Fruit fly (Drosophila melanogaster) whole organism, wandering third instar larva: Measurements from ENCODE around the gene CG7789.

ENCODE experiments used
- Abd-B ChIP-seq: fragments of >200 bp; optimal IDR thresholded peaks from 2 replicates; lab custom pipeline; 2017; ENCODE audit warnings: missing biosample characterization, missing genetic modification characterization
- CrebA ChIP-seq: fragments of 200-800 bp; sonication (Bioruptor generic); optimal IDR thresholded peaks from 2 replicates; lab custom pipeline; 2016; ENCODE audit warnings: missing biosample characterization, mild to moderate bottlenecking, missing genetic modification characterization, borderline replicate concordance
- Dfd ChIP-seq: fragments of >200 bp; optimal IDR thresholded peaks from 2 replicates; lab custom pipeline; 2017; ENCODE audit warnings: missing biosample characterization, missing genetic modification characterization
- Hr78 ChIP-seq: fragments of >200 bp; optimal IDR thresholded peaks from 2 replicates; lab custom pipeline; 2017; ENCODE audit warnings: missing biosample characterization, missing genetic modification characterization
- Myc ChIP-seq: fragments of >200 bp; optimal IDR thresholded peaks from 2 replicates; lab custom pipeline; 2017
- OdsH ChIP-seq: fragments of 200-800 bp; sonication (Bioruptor generic); optimal IDR thresholded peaks from 2 replicates; lab custom pipeline; 2016; ENCODE audit warnings: missing biosample characterization, mild to moderate bottlenecking, missing genetic modification characterization
- Rel ChIP-seq, 2 experiments: fragments of 200-800 bp; sonication (Bioruptor generic) in 1 of 2; optimal IDR thresholded peaks; 2 replicates in 1 of 2; 3 replicates in 1 of 2; lab custom pipeline; 2016 to 2019; ENCODE audit warnings: mild to moderate bottlenecking in 2 of 2, missing biosample characterization in 2 of 2, missing genetic modification characterization in 2 of 2, moderate library complexity in 1 of 2
- Vsx2 ChIP-seq: fragments of 200-300, 225-300 bp; sonication (Bioruptor generic); optimal IDR thresholded peaks from 2 replicates; lab custom pipeline; 2018; ENCODE audit warnings: missing biosample characterization, missing genetic modification characterization; ENCODE audit not compliant: partially characterized antibody
- pan ChIP-seq: fragments of >200 bp; optimal IDR thresholded peaks from 2 replicates; lab custom pipeline; 2017
- rgr ChIP-seq: fragments of 200-800 bp; sonication (Bioruptor generic); optimal IDR thresholded peaks from 3 replicates; lab custom pipeline; 2016; ENCODE audit warnings: missing biosample characterization, mild to moderate bottlenecking, missing genetic modification characterization
- sv ChIP-seq: fragments of 200-800 bp; sonication (Bioruptor generic); optimal IDR thresholded peaks from 3 replicates; lab custom pipeline; 2016; ENCODE audit warnings: missing biosample characterization, missing genetic modification characterization
- tai ChIP-seq: sonication (Bioruptor generic); optimal IDR thresholded peaks from 2 replicates; lab custom pipeline; 2016; ENCODE audit warnings: missing biosample characterization, missing genetic modification characterization
- usp ChIP-seq: fragments of >200 bp; optimal IDR thresholded peaks from 2 replicates; lab custom pipeline; 2017; ENCODE audit warnings: missing biosample characterization, missing genetic modification characterization

DNA sequence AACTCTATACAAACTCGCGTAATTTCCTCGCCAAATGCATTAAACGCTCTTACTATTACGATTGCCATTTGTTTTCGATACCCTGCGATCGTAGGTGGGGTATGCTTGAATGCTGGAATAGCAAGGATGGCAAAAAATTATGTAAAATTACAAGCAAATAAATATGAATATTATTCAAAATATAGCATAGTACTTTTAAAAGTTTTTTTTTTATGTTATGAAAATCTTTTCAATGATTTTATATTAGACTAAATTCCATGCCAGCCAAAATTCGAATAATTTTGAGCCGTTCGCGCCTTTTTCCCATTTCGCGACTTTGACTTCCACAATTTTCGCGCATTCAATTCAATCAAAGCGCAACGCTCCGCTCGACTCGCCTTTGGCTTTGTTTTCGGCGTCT is 46.8 kb upstream of the CG7789 start:
- TF ChIP-seq Myc (lab: Kevin White, UChicago) = no peak
- no peak for TF ChIP-seq Vsx2 (GFP tag; lab: Kevin White, UChicago)
- no peak for TF ChIP-seq usp (GFP tag; lab: Kevin White, UChicago)
- TF ChIP-seq Rel (GFP tag; optimal IDR thresholded peaks at IDR 0.05; lab: Kevin White, UChicago) = no peak
- no peak for TF ChIP-seq Rel (tag; optimal IDR thresholded peaks at IDR 0.05; lab: Kevin White, UChicago)
- no peak for TF ChIP-seq OdsH (GFP tag; lab: Kevin White, UChicago)
- no peak for TF ChIP-seq sv (GFP tag; lab: Kevin White, UChicago)
- no peak for TF ChIP-seq Dfd (GFP tag; lab: Kevin White, UChicago)
- no peak for TF ChIP-seq pan (lab: Kevin White, UChicago)
- no peak for TF ChIP-seq CrebA (GFP tag; lab: Kevin White, UChicago)
- TF ChIP-seq tai (GFP tag; lab: Kevin White, UChicago) = no peak
- TF ChIP-seq Abd-B (GFP tag; lab: Kevin White, UChicago) = no peak
- no peak for TF ChIP-seq rgr (GFP tag; lab: Kevin White, UChicago)
- TF ChIP-seq Hr78 (GFP tag; lab: Kevin White, UChicago) = no peak
